Worm (Caenorhabditis elegans): ENCODE measurements around the gene rme-4.
A peak's percentile ranks its signal among the peaks of the same experiment; 100 is the strongest.

Gene rme-4

DNA sequence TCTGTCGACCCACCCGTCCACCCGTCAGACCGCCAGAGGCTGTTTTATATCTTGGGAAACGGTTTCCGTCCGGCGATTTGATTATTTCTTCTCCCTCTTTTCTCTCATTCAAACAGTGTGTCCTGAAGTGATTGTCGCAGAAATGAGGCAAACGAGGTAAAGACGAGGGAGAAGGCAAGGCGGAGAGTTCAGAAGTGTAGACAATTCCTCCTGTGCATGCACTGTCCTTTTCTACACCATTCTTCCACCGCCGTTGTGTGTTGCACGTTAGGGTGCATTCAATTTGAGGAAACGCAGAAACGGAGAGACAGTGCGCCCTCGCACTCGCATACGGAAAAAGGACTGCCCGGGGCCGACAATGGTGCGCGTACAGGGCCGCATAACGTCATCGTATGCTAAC lies 16.0 kb upstream of the rme-4 start:
- no peak for TF ChIP-seq zag-1 (tag; optimal IDR thresholded peaks at IDR 0.05)
- peak; percentile 30 for TF ChIP-seq nhr-23 (tag; optimal IDR thresholded peaks at IDR 0.05)
- TF ChIP-seq unc-39 (tag; optimal IDR thresholded peaks at IDR 0.05): no peak
- TF ChIP-seq lsy-12 (tag; optimal IDR thresholded peaks at IDR 0.05): peak; percentile 67
- peak; percentile 9 for TF ChIP-seq elt-2 (tag; optimal IDR thresholded peaks at IDR 0.05)
- no peak for TF ChIP-seq egl-5 (tag; optimal IDR thresholded peaks at IDR 0.05)
- peak; percentile 41 for TF ChIP-seq jun-1 (tag; optimal IDR thresholded peaks at IDR 0.05)
- TF ChIP-seq nhr-237 (tag; optimal IDR thresholded peaks at IDR 0.05): no peak
- TF ChIP-seq pha-4 (tag; optimal IDR thresholded peaks at IDR 0.05): peak; percentile 5
- TF ChIP-seq ceh-9 (tag; optimal IDR thresholded peaks at IDR 0.05): no peak

DNA sequence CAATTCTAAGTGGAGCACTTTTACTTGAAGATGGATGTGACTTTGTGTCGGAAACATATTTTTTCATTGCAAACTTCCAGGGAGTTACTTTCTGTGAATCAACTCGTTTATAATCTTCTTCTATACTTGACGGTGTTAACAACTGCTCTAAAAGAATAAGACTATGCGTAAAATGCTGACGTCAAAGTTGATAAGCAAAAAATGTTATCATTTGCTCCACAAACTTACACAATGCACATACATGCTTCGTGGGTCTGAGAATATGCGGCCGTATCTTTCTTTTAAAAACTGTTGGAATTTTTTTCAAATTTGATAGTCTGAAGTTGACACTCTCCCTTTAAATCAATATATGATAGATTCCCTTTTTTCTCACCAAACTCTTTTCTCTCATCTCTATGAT lies 15.5 kb upstream of the rme-4 start:
- TF ChIP-seq elt-3 (tag; optimal IDR thresholded peaks at IDR 0.05): no peak
- TF ChIP-seq nhr-25 (tag; optimal IDR thresholded peaks at IDR 0.05): no peak
- no peak for TF ChIP-seq ZK546.5 (tag; optimal IDR thresholded peaks at IDR 0.05)
- no peak for TF ChIP-seq elt-1 (tag; optimal IDR thresholded peaks at IDR 0.05)
- peak; percentile 70 for TF ChIP-seq elt-2 (tag; optimal IDR thresholded peaks at IDR 0.05)
- TF ChIP-seq egl-27 (tag; optimal IDR thresholded peaks at IDR 0.05): no peak
- TF ChIP-seq daf-12 (tag; optimal IDR thresholded peaks at IDR 0.05): no peak

DNA sequence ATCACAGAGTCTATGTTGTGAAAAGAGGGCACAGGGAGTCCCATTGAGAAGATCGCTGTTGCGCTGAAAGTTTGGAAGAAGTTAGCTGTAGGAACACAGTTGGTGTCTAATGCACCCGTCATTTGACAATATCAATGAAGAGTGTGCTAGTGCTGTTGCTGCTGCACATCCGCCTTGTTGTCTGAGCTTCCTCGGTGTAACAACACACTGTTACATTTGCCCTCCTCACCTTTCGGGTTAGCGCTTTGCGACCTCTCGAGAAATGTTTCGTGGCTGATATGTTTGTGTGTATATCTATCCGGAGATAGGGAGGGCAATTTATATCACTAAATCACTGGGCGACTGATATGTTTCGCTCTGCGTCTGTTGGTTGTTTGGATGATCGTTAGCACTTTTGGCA lies 14.6 kb upstream of the rme-4 start:
- TF ChIP-seq ceh-82 (tag; optimal IDR thresholded peaks at IDR 0.05) (no peak), nfya-1 (tag; optimal IDR thresholded peaks at IDR 0.05; ENCODE audit: insufficient read depth) (peak; percentile 39), fkh-10 (GFP tag; optimal IDR thresholded peaks at IDR 0.05) (no peak), nhr-23 (tag; optimal IDR thresholded peaks at IDR 0.05) (no peak), daf-12 (tag; optimal IDR thresholded peaks at IDR 0.05) (no peak), elt-2 (tag; optimal IDR thresholded peaks at IDR 0.05) (peak; percentile 34)

DNA sequence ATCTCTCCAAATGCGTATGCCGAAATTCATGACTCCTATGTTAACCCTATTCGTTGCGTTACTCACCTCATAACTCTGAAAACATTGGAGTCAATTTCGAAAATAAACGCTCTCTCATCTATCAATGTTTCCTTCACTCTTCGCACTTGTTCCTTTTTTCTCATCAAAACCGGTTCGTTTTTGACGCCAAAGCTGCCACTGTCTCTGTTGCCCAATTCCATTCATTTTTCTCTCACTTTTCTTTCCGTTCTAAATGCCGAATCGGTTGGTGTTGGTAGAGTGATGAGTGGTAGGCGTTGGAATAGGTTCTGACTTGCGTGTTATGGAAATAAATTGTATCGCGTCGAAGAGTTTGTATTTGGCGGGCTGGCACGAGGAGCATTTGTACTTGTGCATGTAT lies 13.7 kb upstream of the rme-4 start:
- TF ChIP-seq nhr-25 (tag; optimal IDR thresholded peaks at IDR 0.05) (peak; percentile 57), pqm-1 (tag; optimal IDR thresholded peaks at IDR 0.05) (no peak)

DNA sequence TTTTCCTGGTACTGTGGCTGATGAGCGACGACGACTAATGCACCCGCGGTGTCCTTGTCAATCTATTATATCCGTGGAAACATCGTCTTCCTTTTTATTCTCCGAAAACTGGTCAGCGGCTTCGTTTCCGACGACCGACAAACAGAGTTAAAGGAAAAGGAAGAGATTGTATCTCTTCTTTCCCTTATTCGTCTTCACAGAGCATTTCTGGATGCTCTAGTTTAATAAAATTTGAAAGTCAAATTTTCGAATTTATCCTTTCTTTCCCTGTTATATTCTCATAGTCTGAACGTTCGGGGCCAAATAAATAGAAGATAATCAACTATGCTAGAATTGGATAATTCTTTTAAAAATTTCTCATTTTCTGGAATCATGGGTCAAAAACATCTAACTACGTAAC lies 13.1 kb upstream of the rme-4 start:
- TF ChIP-seq hmg-11 (tag; optimal IDR thresholded peaks at IDR 0.05) (peak; percentile 2), ZK546.5 (tag; optimal IDR thresholded peaks at IDR 0.05) (no peak)

DNA sequence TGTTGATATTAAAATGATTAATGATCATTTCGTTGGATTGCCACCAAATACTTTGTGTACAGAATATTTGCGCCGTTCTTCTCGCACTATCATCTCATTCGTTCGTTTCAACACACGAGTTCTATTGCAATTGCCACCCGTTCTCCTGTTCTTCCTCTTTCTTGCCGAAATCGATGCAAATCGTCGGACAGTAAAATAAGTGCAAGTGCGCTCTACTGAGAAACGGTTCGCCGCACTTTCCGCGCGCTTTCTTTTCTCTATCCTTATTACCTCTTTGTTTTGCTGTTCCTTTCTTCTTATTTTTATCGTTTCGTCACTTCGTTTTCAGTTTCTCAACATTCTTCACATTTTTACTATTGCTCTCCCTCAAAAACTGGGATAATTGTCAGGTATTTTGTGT lies 11.5 kb upstream of the rme-4 start:
- TF ChIP-seq lin-15B (tag; optimal IDR thresholded peaks at IDR 0.05) (peak; percentile 59), egl-5 (tag; optimal IDR thresholded peaks at IDR 0.05) (no peak), pha-4 (tag; optimal IDR thresholded peaks at IDR 0.05) (peak; percentile 6), snpc-4 (tag; optimal IDR thresholded peaks at IDR 0.05) (peak; percentile 69), jun-1 (tag; optimal IDR thresholded peaks at IDR 0.05) (no peak), nhr-25 (tag; optimal IDR thresholded peaks at IDR 0.05) (peak; percentile 86), elt-1 (tag; optimal IDR thresholded peaks at IDR 0.05) (no peak), elt-2 (tag; optimal IDR thresholded peaks at IDR 0.05) (peak; percentile 9), pqm-1 (tag; optimal IDR thresholded peaks at IDR 0.05) (no peak), hmg-11 (tag; optimal IDR thresholded peaks at IDR 0.05) (peak; percentile 23)

DNA sequence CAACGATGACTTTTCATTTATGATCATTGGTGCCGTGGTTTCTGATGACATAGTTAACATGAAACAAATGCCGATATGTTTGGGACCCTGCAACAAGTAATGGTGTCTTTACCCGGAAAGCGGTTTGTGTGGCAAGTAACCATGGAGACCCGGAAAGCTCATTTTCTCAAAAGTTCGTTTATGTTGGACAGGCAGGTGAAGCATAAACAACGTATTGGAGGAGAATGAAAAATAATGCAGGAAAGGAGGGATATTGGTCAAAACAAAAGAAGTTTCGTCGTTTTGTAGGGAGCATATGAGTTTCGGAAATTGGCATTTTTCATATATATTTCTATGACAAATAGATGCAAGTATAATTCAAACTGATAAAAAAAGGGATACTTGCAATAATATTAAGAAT lies 6.8 kb upstream of the rme-4 start, which contains the start of gene dyf-6:
Gene dyf-6, minus strand, starts transcription at position 101 of the 400 bp plus-strand sequence.
- no peak for TF ChIP-seq nhr-23 (tag; optimal IDR thresholded peaks at IDR 0.05)
- no peak for TF ChIP-seq mdl-1 (tag; optimal IDR thresholded peaks at IDR 0.05)
- TF ChIP-seq nhr-11 (tag; optimal IDR thresholded peaks at IDR 0.05): no peak
- no peak for TF ChIP-seq nhr-25 (tag; optimal IDR thresholded peaks at IDR 0.05)
- TF ChIP-seq egl-5 (tag; optimal IDR thresholded peaks at IDR 0.05): no peak
- TF ChIP-seq unc-39 (tag; optimal IDR thresholded peaks at IDR 0.05): no peak
- no peak for TF ChIP-seq ceh-28 (tag; optimal IDR thresholded peaks at IDR 0.05)
- no peak for TF ChIP-seq ztf-11 (tag; optimal IDR thresholded peaks at IDR 0.05)
- no peak for TF ChIP-seq nhr-28 (tag; optimal IDR thresholded peaks at IDR 0.05)
- TF ChIP-seq ceh-9 (tag; optimal IDR thresholded peaks at IDR 0.05): no peak

DNA sequence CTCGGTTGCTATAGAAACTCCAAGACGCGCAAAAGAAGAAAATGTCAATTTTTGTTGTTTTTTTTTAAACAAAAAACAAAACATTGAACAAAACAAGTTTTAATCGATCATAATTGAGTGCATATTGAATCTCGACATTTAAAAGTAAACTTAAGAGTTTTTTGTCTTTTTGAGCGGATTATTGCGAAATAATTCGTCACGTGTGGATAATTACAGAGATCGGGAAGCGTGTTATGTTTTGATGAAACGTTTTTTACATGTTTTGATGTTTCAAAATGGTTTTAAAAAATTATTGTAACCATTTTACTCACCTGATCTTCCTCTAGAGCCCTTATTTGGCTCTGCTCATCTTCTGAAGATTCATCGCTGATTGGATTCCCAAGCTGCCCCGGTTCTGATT lies 6.4 kb upstream of the rme-4 start:
- no peak for TF ChIP-seq eor-1 (tag; optimal IDR thresholded peaks at IDR 0.05)
- TF ChIP-seq fkh-10 (GFP tag; optimal IDR thresholded peaks at IDR 0.05): no peak
- peak; percentile 33 for TF ChIP-seq skn-1 (tag; optimal IDR thresholded peaks at IDR 0.05)

All from whole organism, L3 larva.